Worm (Caenorhabditis elegans) whole organism, young adult: ENCODE measurements around the gene col-111.
A peak's percentile ranks its signal among the peaks of the same experiment; 100 is the strongest.

Source experiments
- B0019.2 ChIP-seq: fragments of 200-800 bp; sonication (Bioruptor generic); conservative IDR thresholded peaks from 2 replicates; pipeline ENCODE4 v1.3.6; 2022; ENCODE audit warnings: missing genetic modification reagents, missing genetic modification characterization, missing compliant biosample characterization
- B0035.1 ChIP-seq: sonication (generic microtip); optimal IDR thresholded peaks from 2 replicates; lab custom pipeline; 2016; ENCODE audit warnings: missing genetic modification characterization, mild to moderate bottlenecking, missing compliant biosample characterization, missing genotype, missing genetic modification reagents
- B0336.3 ChIP-seq: fragments of 200-800 bp; sonication (Bioruptor generic); IDR thresholded peaks from 2 replicates; pipeline ENCODE4 v1.3.6; 2022; ENCODE audit warnings: missing genetic modification characterization, missing compliant biosample characterization
- C06A6.2 ChIP-seq: fragments of 200-800 bp; sonication (Bioruptor generic); conservative IDR thresholded peaks from 2 replicates; pipeline ENCODE4 v1.3.6; 2022; ENCODE audit warnings: missing genetic modification characterization, missing compliant biosample characterization
- D2030.7 ChIP-seq: fragments of 200-800 bp; sonication (Bioruptor generic); IDR thresholded peaks from 2 replicates; pipeline ENCODE4 v1.3.6; 2022; ENCODE audit warnings: missing genetic modification reagents, missing genetic modification characterization, missing compliant biosample characterization
- F33H1.4 ChIP-seq: fragments of 200-800 bp; sonication (Bioruptor generic); IDR thresholded peaks from 2 replicates; pipeline ENCODE4 v1.3.6; 2022; ENCODE audit warnings: missing genetic modification reagents, missing genetic modification characterization, missing compliant biosample characterization
- F37B4.10 ChIP-seq: fragments of 200-800 bp; sonication (Bioruptor generic); IDR thresholded peaks from 2 replicates; pipeline ENCODE4 v1.3.6; 2022; ENCODE audit warnings: missing genetic modification characterization, missing compliant biosample characterization
- F49E8.2 ChIP-seq: sonication (generic microtip); optimal IDR thresholded peaks from 3 replicates; lab custom pipeline; 2017; ENCODE audit warnings: missing genetic modification characterization, mild to moderate bottlenecking, missing compliant biosample characterization, antibody characterized with exemption, moderate library complexity; ENCODE audit not compliant: insufficient read depth
- F55B11.4 ChIP-seq: sonication (generic microtip); optimal IDR thresholded peaks from 2 replicates; lab custom pipeline; 2016; ENCODE audit warnings: missing compliant biosample characterization, missing genetic modification characterization, borderline replicate concordance; ENCODE audit not compliant: insufficient read depth
- F57C9.4 ChIP-seq: sonication (generic microtip); optimal IDR thresholded peaks from 2 replicates; lab custom pipeline; 2017; ENCODE audit warnings: mild to moderate bottlenecking, missing genetic modification characterization, missing compliant biosample characterization
- Y53F4B.3 ChIP-seq: fragments of 200-800 bp; sonication (Bioruptor generic); IDR thresholded peaks from 2 replicates; pipeline ENCODE4 v1.3.6; 2022; ENCODE audit warnings: missing genetic modification reagents, missing genetic modification characterization, missing compliant biosample characterization
- Y67H2A.10 ChIP-seq: fragments of 200-800 bp; sonication (Bioruptor generic); conservative IDR thresholded peaks from 2 replicates; pipeline ENCODE4 v1.3.6; 2022; ENCODE audit warnings: missing genetic modification reagents, missing genetic modification characterization, missing compliant biosample characterization
- Y79H2A.3 ChIP-seq: fragments of 200-800 bp; sonication (Bioruptor generic); conservative IDR thresholded peaks from 2 replicates; pipeline ENCODE4 v1.3.6; 2022; ENCODE audit warnings: missing genetic modification reagents, missing genetic modification characterization, missing compliant biosample characterization
- akir-1 ChIP-seq: fragments of 200-800 bp; sonication (Bioruptor generic); optimal IDR thresholded peaks from 2 replicates; lab custom pipeline; 2018; ENCODE audit warnings: mild to moderate bottlenecking, missing genetic modification characterization, moderate library complexity, missing compliant biosample characterization
- ama-1 ChIP-seq, 3 experiments: fragments of 150-350 bp in 1 of 3; sonication (generic microtip) in 2 of 3; optimal IDR thresholded peaks; 2 replicates each; lab custom pipeline; 2014 to 2018; ENCODE audit warnings: missing biosample characterization in 2 of 3, missing genetic modification characterization in 2 of 3, missing genetic modification reagents in 2 of 3
- athp-1 ChIP-seq: sonication (generic microtip); optimal IDR thresholded peaks from 2 replicates; lab custom pipeline; 2017; ENCODE audit warnings: mild to moderate bottlenecking, missing genetic modification characterization, missing compliant biosample characterization
- attf-6 ChIP-seq: fragments of 200-800 bp; sonication (Bioruptor generic); IDR thresholded peaks from 2 replicates; pipeline ENCODE4 v1.3.6; 2022; ENCODE audit warnings: missing genetic modification reagents, missing genetic modification characterization, missing compliant biosample characterization
- cebp-1 ChIP-seq, 2 experiments: fragments of 200-800 bp in 1 of 2; sonication (Bioruptor generic) in 1 of 2; sonication (generic microtip) in 1 of 2; IDR thresholded peaks in 1 of 2; optimal IDR thresholded peaks in 1 of 2; 2 replicates each; pipeline versions ENCODE4 v1.3.6 to Lab custom; 2017 to 2022; ENCODE audit warnings: missing compliant biosample characterization in 2 of 2, missing genetic modification characterization in 2 of 2, mild to moderate bottlenecking in 1 of 2, missing genetic modification reagents in 1 of 2, moderate library complexity in 1 of 2
- ceh-100 ChIP-seq: fragments of 200-800 bp; sonication (Bioruptor generic); IDR thresholded peaks from 2 replicates; pipeline ENCODE4 v1.3.6; 2022; ENCODE audit warnings: missing genetic modification reagents, missing genetic modification characterization, missing compliant biosample characterization
- ceh-27 ChIP-seq: fragments of 200-800 bp; sonication (Bioruptor generic); optimal IDR thresholded peaks from 2 replicates; lab custom pipeline; 2018; ENCODE audit warnings: mild to moderate bottlenecking, missing genetic modification characterization, moderate library complexity, missing compliant biosample characterization
- ceh-58 ChIP-seq: fragments of 200-800 bp; sonication (Bioruptor generic); IDR thresholded peaks from 2 replicates; pipeline ENCODE4 v1.3.6; 2022; ENCODE audit warnings: missing genetic modification characterization, missing compliant biosample characterization
- ceh-79 ChIP-seq: sonication (generic microtip); optimal IDR thresholded peaks from 2 replicates; lab custom pipeline; 2017; ENCODE audit warnings: mild to moderate bottlenecking, missing genetic modification characterization, missing compliant biosample characterization
- die-1 ChIP-seq: sonication (generic microtip); optimal IDR thresholded peaks from 2 replicates; lab custom pipeline; 2016; ENCODE audit warnings: missing genotype, mild to moderate bottlenecking, missing genetic modification characterization, missing compliant biosample characterization
- dox-1 ChIP-seq: fragments of 200-800 bp; sonication (Bioruptor generic); IDR thresholded peaks from 2 replicates; pipeline ENCODE4 v1.3.6; 2022; ENCODE audit warnings: missing genetic modification reagents, missing genetic modification characterization, missing compliant biosample characterization
- efl-1 ChIP-seq: fragments of 150-350 bp; optimal IDR thresholded peaks from 2 replicates; lab custom pipeline; 2014; ENCODE audit warnings: missing biosample characterization, missing genetic modification reagents, missing genetic modification characterization
- fkh-3 ChIP-seq: sonication (generic microtip); optimal IDR thresholded peaks from 2 replicates; lab custom pipeline; 2016; ENCODE audit warnings: mild to moderate bottlenecking, missing genetic modification characterization, missing compliant biosample characterization
- him-1 ChIP-seq: sonication (generic microtip); optimal IDR thresholded peaks from 2 replicates; lab custom pipeline; 2016; ENCODE audit warnings: missing genotype, missing genetic modification reagents, missing genetic modification characterization, missing compliant biosample characterization
- hlh-12 ChIP-seq: sonication (generic microtip); optimal IDR thresholded peaks from 2 replicates; lab custom pipeline; 2016; ENCODE audit warnings: missing genetic modification characterization, missing compliant biosample characterization
- hlh-26 ChIP-seq: fragments of 200-800 bp; sonication (Bioruptor generic); conservative IDR thresholded peaks from 2 replicates; pipeline ENCODE4 v1.3.6; 2022; ENCODE audit warnings: missing genetic modification reagents, missing genetic modification characterization, missing compliant biosample characterization
- hmg-1.2 ChIP-seq: fragments of 200-800 bp; sonication (Bioruptor generic); IDR thresholded peaks from 2 replicates; pipeline ENCODE4 v1.3.6; 2022; ENCODE audit warnings: missing genetic modification reagents, missing genetic modification characterization, missing compliant biosample characterization
- let-607 ChIP-seq, 2 experiments: fragments of 200-800 bp in 1 of 2; sonication (Bioruptor generic) in 1 of 2; sonication (generic microtip) in 1 of 2; optimal IDR thresholded peaks; 2 replicates each; lab custom pipeline; 2016 to 2018; ENCODE audit warnings: mild to moderate bottlenecking in 2 of 2, missing compliant biosample characterization in 2 of 2, missing genetic modification characterization in 2 of 2, moderate library complexity in 2 of 2, missing genotype in 1 of 2
- lin-35 ChIP-seq, 3 experiments: fragments of 150-350 bp in 2 of 3; sonication (generic microtip) in 1 of 3; optimal IDR thresholded peaks; 2 replicates each; lab custom pipeline; 2014 to 2018; ENCODE audit warnings: missing biosample characterization in 3 of 3, missing genetic modification characterization in 3 of 3, missing genetic modification reagents in 3 of 3
- lin-40 ChIP-seq: sonication (generic microtip); optimal IDR thresholded peaks from 2 replicates; lab custom pipeline; 2016; ENCODE audit warnings: missing genetic modification characterization, mild to moderate bottlenecking, missing compliant biosample characterization, missing genotype, missing genetic modification reagents
- lsl-1 ChIP-seq: fragments of 200-800 bp; sonication (Bioruptor generic); optimal IDR thresholded peaks from 2 replicates; lab custom pipeline; 2018; ENCODE audit warnings: mild to moderate bottlenecking, missing genetic modification characterization, moderate library complexity, missing compliant biosample characterization
- lsy-27 ChIP-seq: sonication (generic microtip); optimal IDR thresholded peaks from 2 replicates; lab custom pipeline; 2017; ENCODE audit warnings: missing genetic modification characterization, mild to moderate bottlenecking, missing compliant biosample characterization, antibody characterized with exemption, missing genotype, borderline replicate concordance; ENCODE audit not compliant: insufficient read depth
- mes-4 ChIP-seq: sonication (generic microtip); optimal IDR thresholded peaks from 2 replicates; lab custom pipeline; 2016; ENCODE audit warnings: missing genotype, missing genetic modification characterization, missing compliant biosample characterization
- nfya-2 ChIP-seq: fragments of 200-800 bp; sonication (Bioruptor generic); IDR thresholded peaks from 2 replicates; pipeline ENCODE4 v1.3.6; 2022; ENCODE audit warnings: missing genetic modification reagents, missing genetic modification characterization, missing compliant biosample characterization
- nhr-80 ChIP-seq: sonication (generic microtip); optimal IDR thresholded peaks from 2 replicates; lab custom pipeline; 2016; ENCODE audit warnings: missing genetic modification characterization, missing compliant biosample characterization
- pbrm-1 ChIP-seq: fragments of 200-800 bp; sonication (Bioruptor generic); IDR thresholded peaks from 2 replicates; pipeline ENCODE4 v1.3.6; 2022; ENCODE audit warnings: missing genetic modification reagents, missing genetic modification characterization, missing compliant biosample characterization
- pha-4 ChIP-seq: fragments of 150-350 bp; sonication (generic microtip); optimal IDR thresholded peaks from 2 replicates; lab custom pipeline; 2014; ENCODE audit warnings: missing biosample characterization, missing genetic modification reagents, missing genetic modification characterization
- rcor-1 ChIP-seq: fragments of 200-800 bp; sonication (Bioruptor generic); IDR thresholded peaks from 2 replicates; pipeline ENCODE4 v1.3.6; 2022; ENCODE audit warnings: missing genetic modification reagents, missing genetic modification characterization, missing compliant biosample characterization
- repo-1 ChIP-seq: sonication (generic microtip); optimal IDR thresholded peaks from 2 replicates; lab custom pipeline; 2017; ENCODE audit warnings: mild to moderate bottlenecking, missing genetic modification characterization, missing compliant biosample characterization
- sptf-2 ChIP-seq: fragments of 200-800 bp; sonication (Bioruptor generic); optimal IDR thresholded peaks from 2 replicates; lab custom pipeline; 2018; ENCODE audit warnings: mild to moderate bottlenecking, missing genetic modification characterization, missing compliant biosample characterization
- tbx-9 ChIP-seq: sonication (generic microtip); optimal IDR thresholded peaks from 2 replicates; lab custom pipeline; 2016; ENCODE audit warnings: borderline replicate concordance, missing genetic modification characterization, inconsistent platforms, missing compliant biosample characterization
- unc-130 ChIP-seq: sonication (generic microtip); optimal IDR thresholded peaks from 2 replicates; lab custom pipeline; 2016; ENCODE audit warnings: missing genetic modification reagents, missing genetic modification characterization, missing compliant biosample characterization
- xnd-1 ChIP-seq: sonication (generic microtip); optimal IDR thresholded peaks from 2 replicates; lab custom pipeline; 2016; ENCODE audit warnings: missing genotype, missing genetic modification reagents, missing genetic modification characterization, missing compliant biosample characterization
- zim-3 ChIP-seq: sonication (generic microtip); optimal IDR thresholded peaks from 2 replicates; lab custom pipeline; 2017; ENCODE audit warnings: mild to moderate bottlenecking, missing genetic modification characterization, moderate library complexity, missing compliant biosample characterization
- ztf-25 ChIP-seq: fragments of 200-800 bp; sonication (Bioruptor generic); IDR thresholded peaks from 2 replicates; pipeline ENCODE4 v1.3.6; 2022; ENCODE audit warnings: missing genetic modification reagents, missing genetic modification characterization, missing compliant biosample characterization

The col-111 gene

ce11 chrIV:4653708-4654107 is 4.1 kb downstream of the col-111 start (continued):
- TF ChIP-seq nhr-80 (tag; lab: Kevin White, UChicago) (no peak), repo-1 (no peak), dox-1 (peak; percentile 76), F57C9.4 (tag; lab: Kevin White, UChicago) (no peak), lin-35 (GFP tag; optimal IDR thresholded peaks at IDR 0.05; lab: Kevin White, UChicago) (no peak), unc-130 (GFP tag; lab: Kevin White, UChicago) (no peak), cebp-1 (GFP tag; IDR thresholded peaks at IDR 0.05; lab: Robert Waterston, UW) (no peak), cebp-1 (tag; optimal IDR thresholded peaks at IDR 0.05; lab: Kevin White, UChicago) (no peak), pha-4 (tag; lab: Kevin White, UChicago) (no peak), hmg-1.2 (GFP tag; lab: Robert Waterston, UW) (peak; percentile 23; the same call in 1 of the 2 replicates), lsl-1 (GFP tag; lab: Kevin White, UChicago) (peak; percentile 99), F37B4.10 (no peak), mes-4 (tag; lab: Kevin White, UChicago) (no peak), pbrm-1 (GFP tag; lab: Robert Waterston, UW) (no peak), F33H1.4 (peak; percentile 98), Y53F4B.3 (GFP tag; lab: Robert Waterston, UW) (no peak), B0035.1 (tag; lab: Kevin White, UChicago) (no peak), akir-1 (GFP tag; lab: Kevin White, UChicago) (no peak), tbx-9 (tag; lab: Kevin White, UChicago) (no peak), Y79H2A.3 (GFP tag; lab: Robert Waterston, UW) (no peak), let-607 (tag; optimal IDR thresholded peaks at IDR 0.05; lab: Kevin White, UChicago) (no peak), B0336.3 (GFP tag; lab: Robert Waterston, UW) (0 out of 2 replicates have a peak, but pooled peaks have one; percentile 18), F55B11.4 (tag; lab: Kevin White, UChicago) (no peak), rcor-1 (peak; percentile 44; the same call in 1 of the 2 replicates), ceh-79 (no peak), Y67H2A.10 (GFP tag; lab: Robert Waterston, UW) (no peak), ama-1 (optimal IDR thresholded peaks at IDR 0.05; lab: Kevin White, UChicago) (no peak), ama-1 (GFP tag; optimal IDR thresholded peaks at IDR 0.05; lab: Kevin White, UChicago) (no peak), die-1 (tag; lab: Kevin White, UChicago) (no peak), C06A6.2 (GFP tag; lab: Robert Waterston, UW) (no peak), attf-6 (GFP tag; lab: Robert Waterston, UW) (peak; percentile 73), F49E8.2 (peak; percentile 68), nfya-2 (GFP tag; lab: Robert Waterston, UW) (no peak), hlh-26 (no peak), fkh-3 (tag; lab: Kevin White, UChicago) (no peak), zim-3 (no peak), ceh-58 (GFP tag; lab: Robert Waterston, UW) (no peak), ceh-100 (peak; percentile 64), D2030.7 (peak; percentile 83), sptf-2 (no peak), ztf-25 (GFP tag; lab: Robert Waterston, UW) (no peak), ceh-27 (GFP tag; lab: Kevin White, UChicago) (no peak), efl-1 (GFP tag; lab: Kevin White, UChicago) (peak; percentile 24), lin-40 (tag; lab: Kevin White, UChicago) (no peak), him-1 (tag; lab: Kevin White, UChicago) (no peak), xnd-1 (tag; lab: Kevin White, UChicago) (peak; percentile 96), B0019.2 (GFP tag; lab: Robert Waterston, UW) (no peak), athp-1 (tag; lab: Kevin White, UChicago) (no peak), lsy-27 (tag; lab: Kevin White, UChicago) (no peak), hlh-12 (tag; lab: Kevin White, UChicago) (no peak)
